Worm (Caenorhabditis elegans) whole organism, L3 larva: ENCODE data around the gene lron-5.

Experiments used
- ZK546.5 ChIP-seq: sonication (generic microtip); optimal IDR thresholded peaks from 2 replicates; lab custom pipeline; 2017; ENCODE audit warnings: missing biosample characterization, missing genetic modification characterization
- ama-1 ChIP-seq: fragments of 150-350 bp; optimal IDR thresholded peaks from 2 replicates; lab custom pipeline; 2018
- ceh-28 ChIP-seq: fragments of 150-350 bp; optimal IDR thresholded peaks from 2 replicates; lab custom pipeline; 2014; ENCODE audit warnings: missing biosample characterization, missing genetic modification reagents, missing genetic modification characterization
- daf-12 ChIP-seq: fragments of 150-350 bp; optimal IDR thresholded peaks from 2 replicates; lab custom pipeline; 2014; ENCODE audit warnings: missing biosample characterization, missing genetic modification reagents, missing genetic modification characterization
- egl-5 ChIP-seq: fragments of 150-350 bp; optimal IDR thresholded peaks from 2 replicates; lab custom pipeline; 2017; ENCODE audit warnings: missing biosample characterization, missing genetic modification reagents, missing genetic modification characterization, inconsistent platforms
- elt-1 ChIP-seq: fragments of 150-350 bp; optimal IDR thresholded peaks from 2 replicates; lab custom pipeline; 2014; ENCODE audit warnings: missing biosample characterization, missing genetic modification characterization
- elt-3 ChIP-seq, 3 experiments: fragments of 150-350 bp in 1 of 3; sonication (generic microtip) in 2 of 3; optimal IDR thresholded peaks; 2 replicates in 2 of 3; 4 replicates in 1 of 3; lab custom pipeline; 2014 to 2017; ENCODE audit warnings: missing biosample characterization in 3 of 3, missing genetic modification characterization in 3 of 3
- eor-1 ChIP-seq, 2 experiments: fragments of 150-350 bp; optimal IDR thresholded peaks; 2 replicates each; lab custom pipeline; 2014 to 2018; ENCODE audit warnings: missing biosample characterization in 2 of 2, missing genetic modification characterization in 2 of 2
- fkh-10 ChIP-seq: sonication (generic microtip); optimal IDR thresholded peaks from 2 replicates; lab custom pipeline; 2017; ENCODE audit warnings: missing biosample characterization, missing genetic modification reagents, missing genetic modification characterization
- fos-1 ChIP-seq: fragments of 150-350 bp; optimal IDR thresholded peaks from 2 replicates; lab custom pipeline; 2014; ENCODE audit warnings: missing biosample characterization, missing genetic modification characterization
- hmg-11 ChIP-seq: sonication (generic microtip); optimal IDR thresholded peaks from 2 replicates; lab custom pipeline; 2016; ENCODE audit warnings: missing genetic modification characterization, missing compliant biosample characterization
- jun-1 ChIP-seq: fragments of 150-350 bp; optimal IDR thresholded peaks from 2 replicates; lab custom pipeline; 2014; ENCODE audit warnings: missing biosample characterization, missing genetic modification reagents, missing genetic modification characterization
- lin-15B ChIP-seq: fragments of 150-350 bp; optimal IDR thresholded peaks from 2 replicates; lab custom pipeline; 2014; ENCODE audit warnings: missing biosample characterization, missing genetic modification characterization
- lin-39 ChIP-seq: fragments of 150-350 bp; optimal IDR thresholded peaks from 2 replicates; lab custom pipeline; 2018; ENCODE audit warnings: missing biosample characterization, missing genetic modification reagents, missing genetic modification characterization
- mdl-1 ChIP-seq: fragments of 150-350 bp; optimal IDR thresholded peaks from 2 replicates; lab custom pipeline; 2014; ENCODE audit warnings: missing biosample characterization, missing genetic modification characterization
- mml-1 ChIP-seq: fragments of 150-350 bp; sonication (generic microtip); optimal IDR thresholded peaks from 3 replicates; lab custom pipeline; 2014; ENCODE audit warnings: missing biosample characterization, missing genetic modification characterization
- nfya-1 ChIP-seq: sonication (generic microtip); optimal IDR thresholded peaks from 2 replicates; lab custom pipeline; 2017; ENCODE audit warnings: missing genetic modification characterization, mild to moderate bottlenecking, missing compliant biosample characterization, antibody characterized with exemption, moderate library complexity; ENCODE audit not compliant: insufficient read depth
- nhr-11 ChIP-seq: fragments of 150-350 bp; optimal IDR thresholded peaks from 2 replicates; lab custom pipeline; 2014; ENCODE audit warnings: missing biosample characterization, missing genetic modification characterization
- nhr-12 ChIP-seq: fragments of 150-350 bp; optimal IDR thresholded peaks from 2 replicates; lab custom pipeline; 2014; ENCODE audit warnings: missing biosample characterization, missing genetic modification characterization
- nhr-23 ChIP-seq: fragments of 150-350 bp; optimal IDR thresholded peaks from 2 replicates; lab custom pipeline; 2014; ENCODE audit warnings: missing biosample characterization, missing genetic modification reagents, missing genetic modification characterization
- nhr-237 ChIP-seq: fragments of 150-350 bp; optimal IDR thresholded peaks from 2 replicates; lab custom pipeline; 2014; ENCODE audit warnings: missing biosample characterization, missing genetic modification characterization
- nhr-25 ChIP-seq: sonication (generic microtip); optimal IDR thresholded peaks from 2 replicates; lab custom pipeline; 2017; ENCODE audit warnings: missing biosample characterization, missing genetic modification characterization
- nhr-28 ChIP-seq: fragments of 150-350 bp; optimal IDR thresholded peaks from 2 replicates; lab custom pipeline; 2014; ENCODE audit warnings: missing biosample characterization, missing genetic modification characterization
- nhr-67 ChIP-seq: fragments of 150-350 bp; optimal IDR thresholded peaks from 2 replicates; lab custom pipeline; 2014; ENCODE audit warnings: missing biosample characterization, missing genetic modification characterization
- pha-4 ChIP-seq: fragments of 150-350 bp; optimal IDR thresholded peaks from 2 replicates; lab custom pipeline; 2014; ENCODE audit warnings: missing biosample characterization, missing genetic modification reagents, missing genetic modification characterization
- sea-2 ChIP-seq: fragments of 150-350 bp; sonication (generic microtip); optimal IDR thresholded peaks from 4 replicates; lab custom pipeline; 2014; ENCODE audit warnings: missing biosample characterization, missing genetic modification reagents, missing genetic modification characterization
- snpc-4 ChIP-seq: fragments of 150-350 bp; optimal IDR thresholded peaks from 2 replicates; lab custom pipeline; 2014; ENCODE audit warnings: missing biosample characterization, missing genetic modification characterization
- tbx-2 ChIP-seq: sonication (generic microtip); optimal IDR thresholded peaks from 2 replicates; lab custom pipeline; 2016; ENCODE audit warnings: mild to moderate bottlenecking, missing genetic modification characterization, missing compliant biosample characterization
- unc-62 ChIP-seq: fragments of 150-350 bp; sonication (generic microtip); optimal IDR thresholded peaks from 4 replicates; lab custom pipeline; 2014; ENCODE audit warnings: missing biosample characterization, missing genetic modification reagents, missing genetic modification characterization
- ztf-4 ChIP-seq: fragments of 150-350 bp; optimal IDR thresholded peaks from 2 replicates; lab custom pipeline; 2014; ENCODE audit warnings: missing biosample characterization, missing genetic modification characterization

Gene lron-5

DNA sequence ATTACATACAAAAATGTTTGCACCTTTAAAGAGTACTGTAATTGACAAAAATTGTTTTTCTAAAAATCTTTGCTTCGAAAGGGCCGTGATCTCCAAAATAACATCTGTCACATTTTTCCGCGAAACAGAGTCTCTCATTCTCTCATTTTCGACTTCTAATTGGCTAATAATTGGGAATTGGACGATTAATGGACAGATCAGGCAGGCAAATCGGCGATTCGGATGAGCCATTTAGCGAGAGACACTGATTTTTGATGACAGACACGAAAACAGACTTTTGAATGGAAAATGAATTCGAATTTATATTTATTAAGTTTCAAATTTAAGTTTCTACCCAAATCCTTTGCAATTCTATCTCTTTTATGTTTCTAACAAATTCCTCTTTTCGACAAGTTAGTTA lies 19.0 kb upstream of the lron-5 start:
- peak; percentile 93 for TF ChIP-seq egl-5
- TF ChIP-seq lin-39 (tag; lab: Kevin White, UChicago): no peak

DNA sequence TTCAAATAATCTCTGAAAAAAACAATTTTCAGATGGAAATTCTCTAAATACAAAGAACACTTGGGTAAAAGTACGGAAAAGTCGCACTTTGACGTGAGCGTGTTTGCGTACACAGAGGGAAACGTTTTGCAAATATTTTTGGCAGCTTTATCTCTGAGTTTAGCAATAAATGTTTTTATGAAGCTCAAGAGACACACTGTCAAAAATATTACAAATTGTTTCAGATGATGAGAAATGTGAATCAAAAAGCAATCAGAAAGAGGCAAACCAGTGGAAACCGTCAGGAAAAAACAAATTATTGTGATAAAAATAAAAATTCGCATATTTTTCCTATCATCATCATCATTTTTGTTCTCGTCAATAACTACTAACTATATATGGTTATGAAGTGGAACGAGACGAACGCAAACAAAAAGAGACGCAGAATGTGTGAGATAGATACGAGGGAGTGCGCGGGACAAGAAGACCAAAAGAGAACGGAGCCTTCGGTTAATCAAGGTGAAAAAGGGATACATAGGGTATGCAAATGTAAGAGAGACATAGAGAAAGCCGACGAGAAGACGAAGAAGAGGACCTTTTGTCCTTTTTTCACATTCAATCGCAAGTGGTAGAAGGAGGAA lies 10.4 kb upstream of the lron-5 start, which contains the start of gene sel-2:
Gene sel-2 (minus strand): TSS at position 51 of the 620 bp plus-strand sequence.
- TF ChIP-seq fos-1 (tag; lab: Kevin White, UChicago) (no peak), lin-15B (tag; lab: Kevin White, UChicago) (peak; percentile 0), ZK546.5 (no peak), jun-1 (tag; lab: Kevin White, UChicago) (no peak), tbx-2 (tag; lab: Kevin White, UChicago) (no peak), hmg-11 (tag; lab: Kevin White, UChicago) (peak; percentile 61), ceh-28 (no peak), nhr-23 (tag; lab: Kevin White, UChicago) (no peak), elt-1 (tag; lab: Kevin White, UChicago) (no peak), nhr-11 (tag; lab: Kevin White, UChicago) (no peak), nfya-1 (tag; lab: Kevin White, UChicago) (peak; percentile 36), ztf-4 (no peak), nhr-237 (tag; lab: Kevin White, UChicago) (no peak), fkh-10 (GFP tag; lab: Kevin White, UChicago) (no peak), mdl-1 (tag; lab: Kevin White, UChicago) (no peak), ama-1 (lab: Kevin White, UChicago) (no peak), nhr-28 (tag; lab: Kevin White, UChicago) (no peak), elt-3 (tag; optimal IDR thresholded peaks at IDR 0.05; lab: Kevin White, UChicago) (no peak), snpc-4 (peak; percentile 65), sea-2 (no peak), lin-39 (tag; lab: Kevin White, UChicago) (no peak), eor-1 (tag; optimal IDR thresholded peaks at IDR 0.05; lab: Kevin White, UChicago) (no peak), daf-12 (no peak), mml-1 (tag; lab: Kevin White, UChicago) (no peak), nhr-25 (peak; percentile 39), nhr-67 (tag; lab: Kevin White, UChicago) (no peak), pha-4 (tag; lab: Kevin White, UChicago) (peak; percentile 57), unc-62 (GFP tag; lab: Kevin White, UChicago) (no peak)
- TF ChIP-seq, all 47 proteins: peak for 6

DNA sequence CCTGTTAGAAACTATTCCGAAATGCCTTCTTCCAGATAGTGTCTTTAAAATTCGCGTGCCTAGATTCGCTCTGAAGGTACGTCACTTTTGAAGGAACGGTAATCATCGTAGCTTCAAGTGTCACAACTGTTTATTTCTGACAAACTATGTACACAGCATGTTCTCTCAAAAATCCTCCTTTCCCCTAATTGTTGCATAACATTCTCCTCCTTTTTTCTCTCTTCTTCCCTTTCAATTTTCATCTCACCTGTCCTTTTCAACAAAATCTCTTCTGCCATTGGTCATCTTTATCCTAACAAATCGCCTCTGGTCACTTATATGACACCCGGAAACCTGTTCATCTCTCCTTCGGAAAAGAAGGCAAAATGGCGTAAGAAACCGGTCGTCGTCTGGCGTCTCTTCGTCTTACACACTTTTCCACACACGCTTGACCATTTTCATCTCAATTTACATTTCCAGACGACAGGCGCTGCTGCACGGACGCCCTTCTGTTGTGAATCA lies 6.7 kb upstream of the lron-5 start, which contains the start of gene lips-3:
Gene lips-3 (plus strand): TSS at position 458 of the 501 bp plus-strand sequence.
- TF ChIP-seq nhr-11 (tag; lab: Kevin White, UChicago) (no peak), nhr-25 (peak; percentile 77), fkh-10 (GFP tag; lab: Kevin White, UChicago) (no peak), elt-1 (tag; lab: Kevin White, UChicago) (no peak)

DNA sequence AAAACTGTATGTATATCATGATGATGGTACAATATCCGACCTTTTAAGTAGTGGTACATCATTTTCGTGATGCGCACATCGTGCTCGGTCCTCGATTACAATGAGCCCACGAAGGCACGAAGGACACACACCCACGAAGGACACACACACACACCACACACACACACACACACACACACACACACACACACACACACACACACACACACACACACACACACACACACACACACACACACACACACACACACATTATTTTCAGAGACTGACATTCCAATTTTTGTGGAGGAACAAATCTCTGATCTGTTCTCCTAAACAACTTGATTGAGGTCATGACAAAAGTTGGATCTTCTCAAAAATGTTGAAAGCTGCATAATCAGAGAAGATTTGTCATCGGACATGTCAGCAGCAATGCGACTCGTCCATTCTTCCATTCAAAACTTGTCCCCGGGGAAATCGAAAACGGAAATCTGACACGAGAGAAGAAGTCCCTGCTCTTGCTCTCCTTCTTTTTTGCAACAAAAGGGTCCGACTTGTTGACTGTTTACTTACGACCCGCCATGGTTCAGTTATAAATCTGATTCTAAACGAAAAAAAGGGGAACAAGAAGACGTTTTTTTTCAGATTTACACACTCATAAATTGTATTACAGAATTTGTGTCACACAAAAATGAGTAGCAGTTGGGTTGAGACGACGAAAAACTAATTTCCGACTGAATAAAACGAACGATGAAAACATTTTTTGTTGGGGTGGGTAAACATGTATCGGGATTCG lies 3.5 kb downstream of the lron-5 start:
- no peak for TF ChIP-seq sea-2
- TF ChIP-seq fkh-10 (GFP tag; lab: Kevin White, UChicago): peak; percentile 93

DNA sequence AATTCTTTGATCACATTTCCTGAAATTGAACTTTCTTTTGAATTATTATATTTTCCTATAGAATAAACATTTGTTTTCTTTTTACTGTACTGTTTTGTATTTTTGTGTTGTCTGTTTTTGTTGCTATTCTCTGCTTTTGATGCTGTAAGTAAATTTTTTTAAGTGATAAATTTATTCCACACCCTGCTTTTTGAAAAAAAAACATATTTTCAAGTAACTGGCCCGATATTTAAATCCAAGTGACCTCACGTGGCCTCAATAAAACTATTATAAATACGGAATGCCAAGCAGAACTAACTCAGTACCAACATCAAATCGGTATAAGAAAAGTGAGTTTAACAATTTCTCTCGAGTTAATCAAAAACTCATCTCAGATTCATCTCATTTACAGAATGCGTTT lies 5.3 kb downstream of the lron-5 start, which contains the start of gene clec-151:
Gene clec-151 (plus strand): TSS at position 301 of the 400 bp plus-strand sequence.
- TF ChIP-seq mdl-1 (tag; lab: Kevin White, UChicago) (no peak), nhr-12 (tag; lab: Kevin White, UChicago) (no peak), unc-62 (GFP tag; lab: Kevin White, UChicago) (no peak), ztf-4 (no peak), daf-12 (no peak), mml-1 (tag; lab: Kevin White, UChicago) (no peak)
